Worm (Caenorhabditis elegans) whole organism, late embryonic: Measurements from ENCODE around the gene ZK742.4.

Experiments used
- ahr-1 ChIP-seq: sonication (generic microtip); optimal IDR thresholded peaks from 2 replicates; lab custom pipeline; 2016; ENCODE audit warnings: missing genetic modification characterization, missing compliant biosample characterization
- hlh-13 ChIP-seq: fragments of 200-800 bp; sonication (Bioruptor generic); optimal IDR thresholded peaks from 2 replicates; lab custom pipeline; 2018; ENCODE audit warnings: mild to moderate bottlenecking, missing genetic modification characterization, missing compliant biosample characterization
- mec-3 ChIP-seq: sonication (generic microtip); optimal IDR thresholded peaks from 2 replicates; lab custom pipeline; 2016; ENCODE audit warnings: borderline replicate concordance, missing genetic modification characterization, missing compliant biosample characterization
- pha-2 ChIP-seq: sonication (generic microtip); optimal IDR thresholded peaks from 2 replicates; lab custom pipeline; 2017; ENCODE audit warnings: mild to moderate bottlenecking, missing genetic modification characterization, missing compliant biosample characterization

DNA sequence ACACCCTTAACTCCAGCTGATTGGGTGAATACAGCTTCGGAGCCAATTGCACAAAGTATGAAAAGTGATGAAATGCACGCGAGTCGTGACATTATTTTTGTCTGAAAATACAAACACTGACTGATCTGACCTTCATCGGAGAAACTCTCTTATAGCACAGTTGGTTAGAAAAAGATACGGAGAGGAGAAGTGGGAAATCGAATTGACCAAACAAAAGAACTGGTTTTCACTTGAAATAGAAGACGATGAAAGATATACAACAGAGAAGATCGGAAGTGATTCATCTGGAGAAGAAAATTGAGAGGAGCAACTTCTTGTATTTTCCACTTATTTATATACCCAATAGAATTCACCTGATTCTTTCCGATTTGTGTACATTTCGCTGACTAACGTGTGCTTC is 26.2 kb upstream of the ZK742.4 start, which contains the start of gene ttr-33:
- TF ChIP-seq hlh-13 (GFP tag; lab: Kevin White, UChicago) (no peak), pha-2 (tag; lab: Kevin White, UChicago) (no peak), ahr-1 (no peak), mec-3 (tag; lab: Kevin White, UChicago) (no peak)
